Fruit fly (Drosophila melanogaster) whole organism, embryonic: ENCODE measurements around the gene CCHa1.
A peak's percentile ranks its signal among the peaks of the same experiment; 100 is the strongest.

Experiments used
- Adf1 ChIP-seq: fragments of 200-800 bp; sonication (Bioruptor generic); IDR thresholded peaks from 2 replicates; pipeline ENCODE4 v1.3.6; 2022; ENCODE audit warnings: missing biosample characterization, missing genetic modification characterization
- Aef1 ChIP-seq: fragments of 200-800 bp; sonication (Bioruptor generic); IDR thresholded peaks from 3 replicates; pipeline ENCODE4 v1.3.6; 2022; ENCODE audit warnings: missing biosample characterization, missing genetic modification characterization
- Atf-2 ChIP-seq: fragments of 200-800 bp; sonication (Bioruptor generic); optimal IDR thresholded peaks from 2 replicates; lab custom pipeline; 2016; ENCODE audit warnings: missing biosample characterization, missing genetic modification characterization
- CG10366 ChIP-seq: fragments of 200-800 bp; sonication (Bioruptor generic); IDR thresholded peaks from 2 replicates; pipeline ENCODE4 v1.3.6; 2022; ENCODE audit warnings: missing biosample characterization, missing genetic modification characterization
- CG10543 ChIP-seq: fragments of 200-800 bp; sonication (Bioruptor generic); optimal IDR thresholded peaks from 3 replicates; lab custom pipeline; 2017; ENCODE audit warnings: missing biosample characterization, mild to moderate bottlenecking, missing genetic modification characterization, moderate library complexity
- CG13894 ChIP-seq: fragments of 200-800 bp; sonication (Bioruptor generic); optimal IDR thresholded peaks from 3 replicates; lab custom pipeline; 2018; ENCODE audit warnings: missing biosample characterization, mild to moderate bottlenecking, missing genetic modification characterization, moderate library complexity
- CG15269 ChIP-seq: fragments of 200-800 bp; sonication (Bioruptor generic); optimal IDR thresholded peaks from 2 replicates; lab custom pipeline; 2018; ENCODE audit warnings: missing biosample characterization, mild to moderate bottlenecking, missing genetic modification characterization, moderate library complexity
- CG15696 ChIP-seq: fragments of 200-800 bp; sonication (Bioruptor generic); optimal IDR thresholded peaks from 2 replicates; lab custom pipeline; 2019; ENCODE audit warnings: missing biosample characterization, mild to moderate bottlenecking, missing genetic modification characterization, moderate library complexity
- CG16813 ChIP-seq: fragments of 200-800 bp; sonication (Bioruptor generic); IDR thresholded peaks from 3 replicates; pipeline ENCODE4 v1.3.6; 2022; ENCODE audit warnings: missing biosample characterization, missing genetic modification characterization; ENCODE audit not compliant: partially characterized antibody
- CG16863 ChIP-seq: fragments of 200-800 bp; sonication (Bioruptor generic); optimal IDR thresholded peaks from 3 replicates; lab custom pipeline; 2016; ENCODE audit warnings: missing biosample characterization, missing genetic modification characterization
- CG3065 ChIP-seq: fragments of 200-800 bp; sonication (Bioruptor generic); optimal IDR thresholded peaks from 2 replicates; lab custom pipeline; 2016; ENCODE audit warnings: missing biosample characterization, missing genetic modification characterization
- CG33557 ChIP-seq: fragments of 200-800 bp; sonication (Bioruptor generic); optimal IDR thresholded peaks from 2 replicates; lab custom pipeline; 2019; ENCODE audit warnings: missing biosample characterization, mild to moderate bottlenecking, missing genetic modification characterization, moderate library complexity
- CG4820 ChIP-seq: fragments of 200-800 bp; sonication (Bioruptor generic); optimal IDR thresholded peaks from 3 replicates; lab custom pipeline; 2016; ENCODE audit warnings: missing biosample characterization, missing genetic modification characterization
- CG4854 ChIP-seq: fragments of 200-800 bp; sonication (Bioruptor generic); optimal IDR thresholded peaks from 2 replicates; lab custom pipeline; 2016; ENCODE audit warnings: missing biosample characterization, missing genetic modification characterization, inconsistent platforms
- CG7271 ChIP-seq: fragments of 200-800 bp; sonication (Bioruptor generic); optimal IDR thresholded peaks from 2 replicates; lab custom pipeline; 2018; ENCODE audit warnings: missing biosample characterization, mild to moderate bottlenecking, missing genetic modification characterization, moderate library complexity
- CG8478 ChIP-seq: fragments of >200 bp; optimal IDR thresholded peaks from 2 replicates; lab custom pipeline; 2018
- CG8924 ChIP-seq: fragments of 200-800 bp; optimal IDR thresholded peaks from 3 replicates; lab custom pipeline; 2019; ENCODE audit warnings: missing biosample characterization, mild to moderate bottlenecking, missing genetic modification characterization, moderate library complexity
- CkIIα-i1 ChIP-seq: fragments of 200-800 bp; sonication (Bioruptor generic); IDR thresholded peaks from 2 replicates; pipeline ENCODE4 v1.3.6; 2022; ENCODE audit warnings: missing biosample characterization, missing genetic modification characterization
- Dbx ChIP-seq: fragments of 200-800 bp; sonication (Bioruptor generic); IDR thresholded peaks from 3 replicates; pipeline ENCODE4 v1.3.6; 2022; ENCODE audit warnings: missing biosample characterization, missing genetic modification characterization
- Deaf1 ChIP-seq: fragments of 200-800 bp; optimal IDR thresholded peaks from 3 replicates; lab custom pipeline; 2019; ENCODE audit warnings: missing biosample characterization, mild to moderate bottlenecking, missing genetic modification characterization, moderate library complexity
- Drgx ChIP-seq: fragments of 200-800 bp; sonication (Bioruptor generic); IDR thresholded peaks from 2 replicates; pipeline ENCODE4 v1.3.6; 2022; ENCODE audit warnings: missing biosample characterization, missing genetic modification characterization
- Ets65A ChIP-seq: fragments of 200-800 bp; sonication (Bioruptor generic); peaks from one replicate; lab custom pipeline; 2016; ENCODE audit warnings: missing biosample characterization, missing genetic modification characterization
- H15 ChIP-seq: fragments of 200-800 bp; sonication (Bioruptor generic); IDR thresholded peaks from 3 replicates; pipeline ENCODE4 v1.3.6; 2022; ENCODE audit warnings: missing biosample characterization, missing genetic modification characterization
- HLHmδ ChIP-seq: fragments of 200-800 bp; sonication (Bioruptor generic); optimal IDR thresholded peaks from 2 replicates; lab custom pipeline; 2018; ENCODE audit warnings: missing biosample characterization, mild to moderate bottlenecking, missing genetic modification characterization, moderate library complexity
- Hr3 ChIP-seq: fragments of 200-800 bp; sonication (Bioruptor generic); optimal IDR thresholded peaks from 3 replicates; lab custom pipeline; 2016; ENCODE audit warnings: missing biosample characterization, missing genetic modification characterization
- Mes4 ChIP-seq: fragments of 200-800 bp; sonication (Bioruptor generic); optimal IDR thresholded peaks from 2 replicates; lab custom pipeline; 2016; ENCODE audit warnings: missing biosample characterization, missing genetic modification characterization
- PHDP ChIP-seq: fragments of 200-800 bp; sonication (Bioruptor generic); optimal IDR thresholded peaks from 3 replicates; lab custom pipeline; 2018; ENCODE audit warnings: missing biosample characterization, mild to moderate bottlenecking, missing genetic modification characterization, moderate library complexity
- YL-1 ChIP-seq: fragments of 200-800 bp; sonication (Bioruptor generic); optimal IDR thresholded peaks from 3 replicates; lab custom pipeline; 2017; ENCODE audit warnings: missing biosample characterization, mild to moderate bottlenecking, missing genetic modification characterization
- aop ChIP-seq: fragments of 200-800 bp; sonication (Bioruptor generic); IDR thresholded peaks from 2 replicates; pipeline ENCODE4 v1.3.6; 2022; ENCODE audit warnings: missing biosample characterization, missing genetic modification characterization
- ato ChIP-seq: fragments of 200-800 bp; sonication (Bioruptor generic); IDR thresholded peaks from 2 replicates; pipeline ENCODE4 v1.3.6; 2022; ENCODE audit warnings: missing biosample characterization, missing genetic modification characterization; ENCODE audit not compliant: partially characterized antibody
- bab2 ChIP-seq: fragments of 200-800 bp; sonication (Bioruptor generic); optimal IDR thresholded peaks from 2 replicates; lab custom pipeline; 2016; ENCODE audit warnings: missing biosample characterization, missing genetic modification characterization
- cad ChIP-seq: fragments of >200 bp; optimal IDR thresholded peaks from 2 replicates; lab custom pipeline; 2017; ENCODE audit warnings: missing biosample characterization, missing genetic modification characterization
- disco-r ChIP-seq: fragments of 200-800 bp; sonication (Bioruptor generic); optimal IDR thresholded peaks from 2 replicates; lab custom pipeline; 2016; ENCODE audit warnings: missing biosample characterization, missing genetic modification characterization
- esg ChIP-seq: fragments of 200-800 bp; sonication (Bioruptor generic); conservative IDR thresholded peaks from 2 replicates; pipeline ENCODE4 v1.3.6; 2022; ENCODE audit warnings: missing biosample characterization, missing genetic modification characterization
- fd102C ChIP-seq: fragments of 200-800 bp; sonication (Bioruptor generic); optimal IDR thresholded peaks from 2 replicates; lab custom pipeline; 2018; ENCODE audit warnings: missing biosample characterization, mild to moderate bottlenecking, missing genetic modification characterization, moderate library complexity
- grau ChIP-seq: fragments of 200-800 bp; optimal IDR thresholded peaks from 3 replicates; lab custom pipeline; 2019; ENCODE audit warnings: missing biosample characterization, mild to moderate bottlenecking, missing genetic modification characterization, moderate library complexity
- hth ChIP-seq: fragments of >200 bp; optimal IDR thresholded peaks from 2 replicates; lab custom pipeline; 2017; ENCODE audit warnings: inconsistent platforms
- inv ChIP-seq: fragments of 200-800 bp; sonication (Bioruptor generic); IDR thresholded peaks from 2 replicates; pipeline ENCODE4 v1.3.6; 2022; ENCODE audit warnings: missing biosample characterization, missing genetic modification characterization; ENCODE audit not compliant: partially characterized antibody
- nerfin-2 ChIP-seq: fragments of 200-800 bp; sonication (Bioruptor generic); IDR thresholded peaks from 2 replicates; pipeline ENCODE4 v1.3.6; 2022; ENCODE audit warnings: missing biosample characterization, missing genetic modification characterization; ENCODE audit not compliant: partially characterized antibody
- onecut ChIP-seq: fragments of 200-800 bp; sonication (Bioruptor generic); IDR thresholded peaks from 2 replicates; pipeline ENCODE4 v1.3.6; 2022; ENCODE audit warnings: missing biosample characterization, missing genetic modification characterization
- otp ChIP-seq: fragments of 200-800 bp; sonication (Bioruptor generic); IDR thresholded peaks from 3 replicates; pipeline ENCODE4, ENCODE4 v1.3.6; 2022; ENCODE audit warnings: missing biosample characterization, missing genetic modification characterization
- ro ChIP-seq: fragments of 200-800 bp; sonication (Bioruptor generic); IDR thresholded peaks from 2 replicates; pipeline ENCODE4 v1.3.6; 2022; ENCODE audit warnings: missing biosample characterization, missing genetic modification characterization
- sens-2 ChIP-seq: fragments of 200-800 bp; sonication (Bioruptor generic); IDR thresholded peaks from 2 replicates; pipeline ENCODE4 v1.3.6; 2022; ENCODE audit warnings: missing biosample characterization, missing genetic modification characterization
- slou ChIP-seq: fragments of 200-800 bp; sonication (Bioruptor generic); optimal IDR thresholded peaks from 3 replicates; lab custom pipeline; 2016; ENCODE audit warnings: missing biosample characterization, missing genetic modification characterization
- slp2 ChIP-seq: fragments of 200-800 bp; sonication (Bioruptor generic); optimal IDR thresholded peaks from 2 replicates; lab custom pipeline; 2016; ENCODE audit warnings: missing biosample characterization, missing genetic modification characterization
- sob ChIP-seq: fragments of 200-800 bp; sonication (Bioruptor generic); IDR thresholded peaks from 2 replicates; pipeline ENCODE4 v1.3.6; 2022; ENCODE audit warnings: missing biosample characterization, missing genetic modification characterization
- stc ChIP-seq: fragments of 200-800 bp; sonication (Bioruptor generic); IDR thresholded peaks from 2 replicates; pipeline ENCODE4 v1.3.6; 2022; ENCODE audit warnings: missing biosample characterization, missing genetic modification characterization
- tio ChIP-seq: fragments of 200-800 bp; sonication (Bioruptor generic); optimal IDR thresholded peaks from 2 replicates; lab custom pipeline; 2017; ENCODE audit warnings: missing biosample characterization, missing genetic modification characterization, inconsistent platforms
- z ChIP-seq: fragments of 200-800 bp; sonication (Bioruptor generic); IDR thresholded peaks from 3 replicates; pipeline ENCODE4 v1.3.6; 2022; ENCODE audit warnings: missing biosample characterization, missing genetic modification characterization
- zen2 ChIP-seq: fragments of 200-800 bp; sonication (Bioruptor generic); IDR thresholded peaks from 3 replicates; pipeline ENCODE4 v1.3.6; 2022; ENCODE audit warnings: missing biosample characterization, missing genetic modification characterization; ENCODE audit not compliant: partially characterized antibody
- zfh1 ChIP-seq: fragments of 200-800 bp; sonication (Bioruptor generic); IDR thresholded peaks from 3 replicates; pipeline ENCODE4 v1.3.6; 2022; ENCODE audit warnings: missing biosample characterization, missing genetic modification characterization

CCHa1 gene

DNA sequence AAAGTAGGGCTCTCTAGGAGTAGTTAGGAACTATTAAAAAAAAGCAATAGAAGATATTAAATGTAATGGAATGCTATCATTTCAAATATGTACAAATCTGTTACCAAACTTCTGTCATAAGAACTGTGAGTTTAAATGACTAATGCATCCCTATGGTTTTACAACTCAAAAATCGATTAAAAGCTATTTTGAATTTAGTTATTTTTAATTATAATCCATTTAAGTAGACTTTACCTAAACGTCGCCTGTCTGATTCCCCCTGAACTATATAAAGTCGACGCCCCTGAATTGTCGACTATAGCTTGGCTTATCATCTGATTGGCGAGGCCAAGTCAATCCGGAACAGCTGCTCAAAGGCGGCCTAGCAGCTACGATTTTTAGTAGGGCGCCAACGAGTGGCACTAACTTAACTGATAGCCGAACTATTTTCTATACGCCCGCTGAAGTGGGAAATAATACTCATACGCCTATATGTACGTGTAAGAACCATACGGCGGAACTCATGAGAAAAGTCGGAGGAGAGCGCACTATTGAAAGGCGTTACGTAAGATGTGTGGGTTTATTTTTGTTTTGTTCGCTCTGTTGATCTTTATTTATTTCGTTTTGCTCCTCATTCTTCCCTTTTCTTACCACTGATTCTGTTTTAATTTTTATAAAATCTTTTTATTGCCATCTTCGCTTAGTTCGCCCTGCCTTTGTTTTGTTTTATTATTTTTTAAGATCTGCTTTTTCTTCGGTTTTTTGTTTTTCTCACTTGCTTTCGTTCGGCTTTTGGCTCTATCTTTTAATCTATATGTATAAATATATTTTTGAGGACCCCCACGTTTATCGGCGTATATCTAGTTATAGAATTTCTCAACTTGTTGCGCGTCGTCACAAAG, 34.4 kb downstream of the CCHa1 start (continued):
- TF ChIP-seq CG15696 (tag; lab: Kevin White, UChicago) (no peak), ato (GFP tag; lab: Robert Waterston, UW) (no peak), Drgx (no peak), hth (no peak), CG10543 (GFP tag; lab: Kevin White, UChicago) (peak; percentile 27), sob (no peak), esg (GFP tag; lab: Robert Waterston, UW) (0 out of 2 replicates have a peak, but pooled peaks have one; percentile 14), CG16863 (peak; percentile 7), nerfin-2 (no peak), otp (no peak), zfh1 (no peak), Deaf1 (no peak), aop (no peak), CG33557 (no peak), H15 (no peak), stc (GFP tag; lab: Robert Waterston, UW) (no peak), CG3065 (GFP tag; lab: Kevin White, UChicago) (no peak), Ets65A (GFP tag; lab: Kevin White, UChicago) (no peak), CG13894 (tag; lab: Kevin White, UChicago) (peak; percentile 97), tio (GFP tag; lab: Kevin White, UChicago) (peak; percentile 21), inv (GFP tag; lab: Robert Waterston, UW) (no peak), CG8924 (tag; lab: Kevin White, UChicago) (no peak), Adf1 (GFP tag; lab: Robert Waterston, UW) (no peak), HLHmδ (GFP tag; lab: Kevin White, UChicago) (no peak), Atf-2 (GFP tag; lab: Kevin White, UChicago) (no peak), CG8478 (lab: Kevin White, UChicago) (no peak), CG4820 (GFP tag; lab: Kevin White, UChicago) (peak; percentile 39), Hr3 (GFP tag; lab: Kevin White, UChicago) (no peak), Mes4 (GFP tag; lab: Kevin White, UChicago) (no peak), CG10366 (GFP tag; lab: Robert Waterston, UW) (no peak), YL-1 (GFP tag; lab: Kevin White, UChicago) (no peak), sens-2 (GFP tag; lab: Robert Waterston, UW) (no peak), CkIIα-i1 (no peak), CG4854 (GFP tag; lab: Kevin White, UChicago) (peak; percentile 21), CG7271 (tag; lab: Kevin White, UChicago) (no peak), slp2 (GFP tag; lab: Kevin White, UChicago) (no peak), grau (tag; lab: Kevin White, UChicago) (peak; percentile 59), CG15269 (tag; lab: Kevin White, UChicago) (peak; percentile 30), Dbx (GFP tag; lab: Robert Waterston, UW) (no peak), fd102C (GFP tag; lab: Kevin White, UChicago) (no peak), z (GFP tag; lab: Robert Waterston, UW) (no peak), zen2 (GFP tag; lab: Robert Waterston, UW) (no peak), CG16813 (GFP tag; lab: Robert Waterston, UW) (no peak), slou (GFP tag; lab: Kevin White, UChicago) (peak; percentile 12), bab2 (no peak), cad (GFP tag; lab: Kevin White, UChicago) (no peak), onecut (GFP tag; lab: Robert Waterston, UW) (no peak), PHDP (tag; lab: Kevin White, UChicago) (peak; percentile 30), disco-r (GFP tag; lab: Kevin White, UChicago) (no peak), ro (GFP tag; lab: Robert Waterston, UW) (no peak), Aef1 (GFP tag; lab: Robert Waterston, UW) (no peak; the same call in 2 of the 3 replicates)
